Worm (Caenorhabditis elegans) whole organism, young adult: ENCODE measurements around the gene srh-303.
A peak's percentile ranks its signal among the peaks of the same experiment; 100 is the strongest.

Source experiments
- D2030.7 ChIP-seq: fragments of 200-800 bp; sonication (Bioruptor generic); IDR thresholded peaks from 2 replicates; pipeline ENCODE4 v1.3.6; 2022; ENCODE audit warnings: missing genetic modification reagents, missing genetic modification characterization, missing compliant biosample characterization
- F22D6.2 ChIP-seq: sonication (generic microtip); optimal IDR thresholded peaks from 2 replicates; lab custom pipeline; 2016; ENCODE audit warnings: mild to moderate bottlenecking, missing genetic modification characterization, missing compliant biosample characterization
- F23B12.7 ChIP-seq: sonication (generic microtip); optimal IDR thresholded peaks from 2 replicates; lab custom pipeline; 2017; ENCODE audit warnings: missing genetic modification characterization, mild to moderate bottlenecking, missing compliant biosample characterization, antibody characterized with exemption, moderate library complexity; ENCODE audit not compliant: insufficient read depth
- F37B4.10 ChIP-seq: fragments of 200-800 bp; sonication (Bioruptor generic); IDR thresholded peaks from 2 replicates; pipeline ENCODE4 v1.3.6; 2022; ENCODE audit warnings: missing genetic modification characterization, missing compliant biosample characterization
- F39B2.1 ChIP-seq: fragments of 200-800 bp; sonication (Bioruptor generic); IDR thresholded peaks from 2 replicates; pipeline ENCODE4 v1.3.6; 2022; ENCODE audit warnings: missing genetic modification reagents, missing genetic modification characterization, missing compliant biosample characterization
- F55B11.4 ChIP-seq: sonication (generic microtip); optimal IDR thresholded peaks from 2 replicates; lab custom pipeline; 2016; ENCODE audit warnings: missing compliant biosample characterization, missing genetic modification characterization, borderline replicate concordance; ENCODE audit not compliant: insufficient read depth
- F57A8.1 ChIP-seq: fragments of 200-800 bp; sonication (Bioruptor generic); optimal IDR thresholded peaks from 2 replicates; lab custom pipeline; 2018; ENCODE audit warnings: mild to moderate bottlenecking, missing genetic modification characterization, moderate library complexity, missing compliant biosample characterization
- K12H6.12 ChIP-seq: fragments of 200-800 bp; sonication (Bioruptor generic); optimal IDR thresholded peaks from 2 replicates; lab custom pipeline; 2018; ENCODE audit warnings: mild to moderate bottlenecking, missing genetic modification characterization, missing compliant biosample characterization
- T07F8.4 ChIP-seq: sonication (generic microtip); optimal IDR thresholded peaks from 2 replicates; lab custom pipeline; 2016; ENCODE audit warnings: mild to moderate bottlenecking, missing genetic modification characterization, moderate library complexity, missing compliant biosample characterization
- Y53G8AR.9 ChIP-seq: fragments of 200-800 bp; sonication (Bioruptor generic); conservative IDR thresholded peaks from 2 replicates; pipeline ENCODE4 v1.3.6; 2022; ENCODE audit warnings: missing genetic modification reagents, missing genetic modification characterization, missing compliant biosample characterization
- Y79H2A.3 ChIP-seq: fragments of 200-800 bp; sonication (Bioruptor generic); conservative IDR thresholded peaks from 2 replicates; pipeline ENCODE4 v1.3.6; 2022; ENCODE audit warnings: missing genetic modification reagents, missing genetic modification characterization, missing compliant biosample characterization
- ZK185.1 ChIP-seq: sonication (generic microtip); optimal IDR thresholded peaks from 2 replicates; lab custom pipeline; 2016; ENCODE audit warnings: mild to moderate bottlenecking, missing genetic modification characterization, missing compliant biosample characterization; ENCODE audit not compliant: poor library complexity, severe bottlenecking
- akir-1 ChIP-seq: fragments of 200-800 bp; sonication (Bioruptor generic); optimal IDR thresholded peaks from 2 replicates; lab custom pipeline; 2018; ENCODE audit warnings: mild to moderate bottlenecking, missing genetic modification characterization, moderate library complexity, missing compliant biosample characterization
- aptf-3 ChIP-seq: fragments of 200-800 bp; sonication (Bioruptor generic); IDR thresholded peaks from 2 replicates; pipeline ENCODE4 v1.3.6; 2022; ENCODE audit warnings: missing genetic modification characterization, missing compliant biosample characterization
- attf-3 ChIP-seq: fragments of 200-800 bp; sonication (Bioruptor generic); conservative IDR thresholded peaks from 2 replicates; pipeline ENCODE4 v1.3.6; 2022; ENCODE audit warnings: missing genetic modification reagents, missing genetic modification characterization, missing compliant biosample characterization
- ceh-27 ChIP-seq: fragments of 200-800 bp; sonication (Bioruptor generic); optimal IDR thresholded peaks from 2 replicates; lab custom pipeline; 2018; ENCODE audit warnings: mild to moderate bottlenecking, missing genetic modification characterization, moderate library complexity, missing compliant biosample characterization
- ceh-58 ChIP-seq: fragments of 200-800 bp; sonication (Bioruptor generic); IDR thresholded peaks from 2 replicates; pipeline ENCODE4 v1.3.6; 2022; ENCODE audit warnings: missing genetic modification characterization, missing compliant biosample characterization
- chd-7 ChIP-seq: sonication (generic microtip); optimal IDR thresholded peaks from 2 replicates; lab custom pipeline; 2016; ENCODE audit warnings: mild to moderate bottlenecking, missing genetic modification characterization, moderate library complexity, missing compliant biosample characterization
- efl-1 ChIP-seq: fragments of 150-350 bp; optimal IDR thresholded peaks from 2 replicates; lab custom pipeline; 2014; ENCODE audit warnings: missing biosample characterization, missing genetic modification reagents, missing genetic modification characterization
- egrh-3 ChIP-seq: fragments of 200-800 bp; sonication (Bioruptor generic); IDR thresholded peaks from 2 replicates; pipeline ENCODE4 v1.3.6; 2022; ENCODE audit warnings: missing genetic modification reagents, missing genetic modification characterization, missing compliant biosample characterization
- ekl-4 ChIP-seq: fragments of 200-800 bp; sonication (Bioruptor generic); IDR thresholded peaks from 2 replicates; pipeline ENCODE4 v1.3.6; 2022; ENCODE audit warnings: missing genetic modification reagents, missing genetic modification characterization, missing compliant biosample characterization
- ets-4 ChIP-seq: fragments of 200-800 bp; sonication (Bioruptor generic); optimal IDR thresholded peaks from 2 replicates; lab custom pipeline; 2018; ENCODE audit warnings: mild to moderate bottlenecking, missing genetic modification characterization, missing compliant biosample characterization
- hlh-12 ChIP-seq: sonication (generic microtip); optimal IDR thresholded peaks from 2 replicates; lab custom pipeline; 2016; ENCODE audit warnings: missing genetic modification characterization, missing compliant biosample characterization
- hlh-26 ChIP-seq: fragments of 200-800 bp; sonication (Bioruptor generic); conservative IDR thresholded peaks from 2 replicates; pipeline ENCODE4 v1.3.6; 2022; ENCODE audit warnings: missing genetic modification reagents, missing genetic modification characterization, missing compliant biosample characterization
- hsf-1 ChIP-seq: fragments of 200-800 bp; sonication (Bioruptor generic); IDR thresholded peaks from 2 replicates; pipeline ENCODE4 v1.3.6; 2022; ENCODE audit warnings: missing genetic modification reagents, missing genetic modification characterization, missing compliant biosample characterization
- lin-26 ChIP-seq: fragments of 200-800 bp; sonication (Bioruptor generic); IDR thresholded peaks from 2 replicates; pipeline ENCODE4 v1.3.6; 2022; ENCODE audit warnings: missing genetic modification reagents, missing genetic modification characterization, missing compliant biosample characterization
- lin-54 ChIP-seq: fragments of 200-800 bp; sonication (Bioruptor generic); optimal IDR thresholded peaks from 2 replicates; lab custom pipeline; 2018; ENCODE audit warnings: mild to moderate bottlenecking, missing genetic modification characterization, missing compliant biosample characterization
- lir-1 ChIP-seq: fragments of 200-800 bp; sonication (Bioruptor generic); conservative IDR thresholded peaks from 2 replicates; pipeline ENCODE4 v1.3.6; 2022; ENCODE audit warnings: missing genetic modification reagents, missing genetic modification characterization, missing compliant biosample characterization
- lsl-1 ChIP-seq: fragments of 200-800 bp; sonication (Bioruptor generic); optimal IDR thresholded peaks from 2 replicates; lab custom pipeline; 2018; ENCODE audit warnings: mild to moderate bottlenecking, missing genetic modification characterization, moderate library complexity, missing compliant biosample characterization
- lsy-27 ChIP-seq: sonication (generic microtip); optimal IDR thresholded peaks from 2 replicates; lab custom pipeline; 2017; ENCODE audit warnings: missing genetic modification characterization, mild to moderate bottlenecking, missing compliant biosample characterization, antibody characterized with exemption, missing genotype, borderline replicate concordance; ENCODE audit not compliant: insufficient read depth
- madf-6 ChIP-seq: fragments of 200-800 bp; sonication (Bioruptor generic); IDR thresholded peaks from 2 replicates; pipeline ENCODE4 v1.3.6; 2022; ENCODE audit warnings: missing genetic modification reagents, missing genetic modification characterization, missing compliant biosample characterization
- mel-28 ChIP-seq: sonication (generic microtip); optimal IDR thresholded peaks from 2 replicates; lab custom pipeline; 2016; ENCODE audit warnings: borderline replicate concordance, mild to moderate bottlenecking, missing genetic modification characterization, missing compliant biosample characterization
- mes-4 ChIP-seq: sonication (generic microtip); optimal IDR thresholded peaks from 2 replicates; lab custom pipeline; 2016; ENCODE audit warnings: missing genotype, missing genetic modification characterization, missing compliant biosample characterization
- nfya-1 ChIP-seq: sonication (generic microtip); optimal IDR thresholded peaks from 2 replicates; lab custom pipeline; 2017; ENCODE audit warnings: antibody characterized with exemption, missing compliant biosample characterization, missing genetic modification characterization, borderline replicate concordance; ENCODE audit not compliant: insufficient read depth
- nhr-179 ChIP-seq: sonication (generic microtip); optimal IDR thresholded peaks from 2 replicates; lab custom pipeline; 2016; ENCODE audit warnings: mild to moderate bottlenecking, missing genetic modification characterization, missing compliant biosample characterization
- rcor-1 ChIP-seq: fragments of 200-800 bp; sonication (Bioruptor generic); IDR thresholded peaks from 2 replicates; pipeline ENCODE4 v1.3.6; 2022; ENCODE audit warnings: missing genetic modification reagents, missing genetic modification characterization, missing compliant biosample characterization
- sdz-38 ChIP-seq: sonication (generic microtip); optimal IDR thresholded peaks from 2 replicates; lab custom pipeline; 2016; ENCODE audit warnings: missing genotype, missing genetic modification characterization, missing compliant biosample characterization
- snpc-1.1 ChIP-seq: sonication (generic microtip); optimal IDR thresholded peaks from 2 replicates; lab custom pipeline; 2017; ENCODE audit warnings: missing genetic modification characterization, mild to moderate bottlenecking, missing compliant biosample characterization, antibody characterized with exemption, moderate library complexity, missing genotype, missing genetic modification reagents; ENCODE audit not compliant: insufficient read depth
- snpc-3.4 ChIP-seq: sonication (generic microtip); optimal IDR thresholded peaks from 2 replicates; lab custom pipeline; 2017; ENCODE audit warnings: missing genetic modification characterization, mild to moderate bottlenecking, missing compliant biosample characterization, antibody characterized with exemption, moderate library complexity, missing genotype, missing genetic modification reagents
- snpc-4 ChIP-seq, 5 experiments: fragments of 150-350 bp in 1 of 5; sonication (generic microtip) in 4 of 5; optimal IDR thresholded peaks; 2 replicates each; lab custom pipeline; 2014 to 2018; ENCODE audit warnings: missing genetic modification characterization in 5 of 5, missing biosample characterization in 3 of 5, antibody characterized with exemption in 2 of 5, mild to moderate bottlenecking in 2 of 5, missing compliant biosample characterization in 2 of 5, missing genotype in 2 of 5, moderate library complexity in 2 of 5, missing genetic modification reagents in 1 of 5
- tbp1 ChIP-seq: fragments of 200-800 bp; sonication (Bioruptor generic); optimal IDR thresholded peaks from 2 replicates; lab custom pipeline; 2018; ENCODE audit warnings: mild to moderate bottlenecking, missing genetic modification characterization, missing compliant biosample characterization
- xnd-1 ChIP-seq: sonication (generic microtip); optimal IDR thresholded peaks from 2 replicates; lab custom pipeline; 2016; ENCODE audit warnings: missing genotype, missing genetic modification reagents, missing genetic modification characterization, missing compliant biosample characterization
- zfh-2 ChIP-seq: fragments of 200-800 bp; sonication (Bioruptor generic); conservative IDR thresholded peaks from 2 replicates; pipeline ENCODE4 v1.3.6; 2022; ENCODE audit warnings: missing genetic modification reagents, missing genetic modification characterization, missing compliant biosample characterization
- zim-3 ChIP-seq: sonication (generic microtip); optimal IDR thresholded peaks from 2 replicates; lab custom pipeline; 2017; ENCODE audit warnings: mild to moderate bottlenecking, missing genetic modification characterization, moderate library complexity, missing compliant biosample characterization
- ztf-22 ChIP-seq: fragments of 200-800 bp; sonication (Bioruptor generic); optimal IDR thresholded peaks from 2 replicates; lab custom pipeline; 2018; ENCODE audit warnings: mild to moderate bottlenecking, missing genetic modification characterization, moderate library complexity, missing compliant biosample characterization
- ztf-28 ChIP-seq: fragments of 200-800 bp; sonication (Bioruptor generic); IDR thresholded peaks from 2 replicates; pipeline ENCODE4 v1.3.6; 2022; ENCODE audit warnings: missing genetic modification reagents, missing genetic modification characterization, missing compliant biosample characterization
- ztf-3 ChIP-seq: fragments of 200-800 bp; sonication (Bioruptor generic); optimal IDR thresholded peaks from 2 replicates; lab custom pipeline; 2018; ENCODE audit warnings: mild to moderate bottlenecking, missing genetic modification characterization, missing compliant biosample characterization

srh-303 gene

ce11 chrV:17871049-17871448 lies 39.6 kb downstream of the srh-303 start, which contains the start of gene phf-14:
TSS of gene phf-14 (plus strand) at chrV:17871393.
- TF ChIP-seq hlh-12 (tag; lab: Kevin White, UChicago): no peak
- TF ChIP-seq sdz-38 (tag; lab: Kevin White, UChicago): no peak
- TF ChIP-seq ztf-22 (GFP tag; lab: Kevin White, UChicago): no peak
- TF ChIP-seq F57A8.1 (GFP tag; lab: Kevin White, UChicago): no peak
- TF ChIP-seq madf-6 (GFP tag; lab: Robert Waterston, UW): peak; percentile 76
- TF ChIP-seq tbp1: peak; percentile 27
- no peak for TF ChIP-seq chd-7 (tag; lab: Kevin White, UChicago)
- no peak for TF ChIP-seq nfya-1
- TF ChIP-seq ekl-4 (GFP tag; lab: Robert Waterston, UW): no peak
- no peak for TF ChIP-seq ceh-58 (GFP tag; lab: Robert Waterston, UW)
- TF ChIP-seq hlh-26 (GFP tag; lab: Robert Waterston, UW): no peak
- TF ChIP-seq zfh-2 (GFP tag; lab: Robert Waterston, UW): no peak
- no peak for TF ChIP-seq F23B12.7 (tag; lab: Kevin White, UChicago)
- TF ChIP-seq xnd-1 (tag; lab: Kevin White, UChicago): no peak
- no peak for TF ChIP-seq aptf-3
- no peak for TF ChIP-seq snpc-4 (GFP tag; optimal IDR thresholded peaks at IDR 0.05; lab: Kevin White, UChicago)
- peak; percentile 18 to 50 (median 38) for TF ChIP-seq snpc-4 (tag; optimal IDR thresholded peaks at IDR 0.05; lab: Kevin White, UChicago)
- TF ChIP-seq F39B2.1: no peak
- no peak for TF ChIP-seq lsy-27 (tag; lab: Kevin White, UChicago)
- no peak for TF ChIP-seq zim-3
- no peak for TF ChIP-seq lir-1 (GFP tag; lab: Robert Waterston, UW)
- TF ChIP-seq ceh-27 (GFP tag; lab: Kevin White, UChicago): no peak
- peak; percentile 16 for TF ChIP-seq efl-1 (GFP tag; lab: Kevin White, UChicago)
- no peak for TF ChIP-seq attf-3
- peak; percentile 36 for TF ChIP-seq lsl-1 (GFP tag; lab: Kevin White, UChicago)
- no peak for TF ChIP-seq ztf-28 (GFP tag; lab: Robert Waterston, UW)
- TF ChIP-seq rcor-1 (GFP tag; lab: Robert Waterston, UW): peak; percentile 59
- no peak for TF ChIP-seq ztf-3
- no peak for TF ChIP-seq F22D6.2
- TF ChIP-seq Y53G8AR.9: 0 out of 2 replicates have a peak, but pooled peaks have one; percentile 33
- peak; percentile 72 for TF ChIP-seq lin-54
- TF ChIP-seq snpc-1.1 (tag; lab: Kevin White, UChicago): no peak
- TF ChIP-seq mes-4 (tag; lab: Kevin White, UChicago): no peak
- TF ChIP-seq T07F8.4: no peak
- no peak for TF ChIP-seq F55B11.4 (tag; lab: Kevin White, UChicago)
- TF ChIP-seq akir-1 (GFP tag; lab: Kevin White, UChicago): no peak
- no peak for TF ChIP-seq ets-4 (GFP tag; lab: Kevin White, UChicago)
- no peak for TF ChIP-seq nhr-179 (tag; lab: Kevin White, UChicago)
- no peak for TF ChIP-seq F37B4.10
- TF ChIP-seq snpc-3.4 (tag; lab: Kevin White, UChicago): peak; percentile 31
- TF ChIP-seq lin-26 (GFP tag; lab: Robert Waterston, UW): no peak
- no peak for TF ChIP-seq Y79H2A.3
- peak; percentile 49 for TF ChIP-seq D2030.7
- no peak for TF ChIP-seq egrh-3 (GFP tag; lab: Robert Waterston, UW)
- TF ChIP-seq hsf-1 (GFP tag; lab: Robert Waterston, UW): no peak
- no peak for TF ChIP-seq ZK185.1
- TF ChIP-seq K12H6.12: no peak
- TF ChIP-seq mel-28 (tag; lab: Kevin White, UChicago): no peak
